Fruit fly (Drosophila melanogaster): ENCODE data around the gene Cpr76Bd.

The Cpr76Bd gene

DNA sequence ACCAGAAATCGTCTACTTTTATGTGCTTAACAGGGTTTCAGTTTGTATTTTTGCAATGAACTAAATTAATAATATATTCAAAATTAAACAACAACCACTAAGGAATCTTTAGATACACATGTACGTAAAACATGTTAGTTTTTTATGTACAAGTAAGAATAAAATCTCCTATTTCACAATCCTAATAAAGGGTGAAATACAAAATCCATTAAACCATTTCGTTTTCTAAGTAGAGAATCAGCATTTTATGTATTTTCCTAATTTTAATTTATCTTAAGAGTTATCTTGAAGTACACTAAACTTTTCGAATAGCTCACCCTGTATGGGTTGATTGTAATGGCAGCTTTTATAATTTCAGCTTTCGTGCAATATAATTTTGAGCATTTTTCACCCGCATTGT lies 29.2 kb downstream of the Cpr76Bd start (continued):
- no peak for TF ChIP-seq Poxn (GFP tag; IDR thresholded peaks at IDR 0.05)
- no peak for TF ChIP-seq CG1792 (GFP tag; optimal IDR thresholded peaks at IDR 0.05)
- TF ChIP-seq pb (GFP tag; optimal IDR thresholded peaks at IDR 0.05) = no peak
- TF ChIP-seq CG17385 (GFP tag; optimal IDR thresholded peaks at IDR 0.05) = peak; percentile 6
- no peak for TF ChIP-seq hb (GFP tag; IDR thresholded peaks at IDR 0.05; ENCODE audit: partially characterized antibody)
- no peak for TF ChIP-seq bigmax (GFP tag; optimal IDR thresholded peaks at IDR 0.05)
- no peak for TF ChIP-seq CG17612 (GFP tag; IDR thresholded peaks at IDR 0.05)
- no peak for TF ChIP-seq E2f1 (GFP tag; IDR thresholded peaks at IDR 0.05)
- TF ChIP-seq CG7556 (GFP tag; optimal IDR thresholded peaks at IDR 0.05) = peak; percentile 39
- no peak for TF ChIP-seq Dref (GFP tag; IDR thresholded peaks at IDR 0.05)
- TF ChIP-seq CG14860 (GFP tag; IDR thresholded peaks at IDR 0.05; ENCODE audit: partially characterized antibody) = no peak
- TF ChIP-seq CG6683 (GFP tag; optimal IDR thresholded peaks at IDR 0.05) = no peak
- no peak for TF ChIP-seq CG1233 (GFP tag; optimal IDR thresholded peaks at IDR 0.05)
- TF ChIP-seq CG10267 (tag; optimal IDR thresholded peaks at IDR 0.05) = peak; percentile 0
- no peak for TF ChIP-seq CG1603 (tag; optimal IDR thresholded peaks at IDR 0.05)
- no peak for TF ChIP-seq CG12299 (tag; optimal IDR thresholded peaks at IDR 0.05)
- no peak for TF ChIP-seq CG9876 (GFP tag; optimal IDR thresholded peaks at IDR 0.05)
- no peak for TF ChIP-seq ash1 (GFP tag; optimal IDR thresholded peaks at IDR 0.05)
- peak; percentile 38 for TF ChIP-seq Sox102F (GFP tag; optimal IDR thresholded peaks at IDR 0.05)
- no peak for TF ChIP-seq CG14441 (GFP tag; IDR thresholded peaks at IDR 0.05)
- no peak for TF ChIP-seq CG18476 (GFP tag; optimal IDR thresholded peaks at IDR 0.05)
- no peak for TF ChIP-seq pita (GFP tag; optimal IDR thresholded peaks at IDR 0.05)
- no peak for TF ChIP-seq cas (GFP tag; IDR thresholded peaks at IDR 0.05)
- TF ChIP-seq CG1832 (GFP tag; optimal IDR thresholded peaks at IDR 0.05) = no peak
- TF ChIP-seq CG8944 (GFP tag; optimal IDR thresholded peaks at IDR 0.05) = no peak
- no peak for TF ChIP-seq nom (GFP tag; optimal IDR thresholded peaks at IDR 0.05)
- no peak for TF ChIP-seq CG17802 (tag; optimal IDR thresholded peaks at IDR 0.05)
- no peak for TF ChIP-seq Sry-β (GFP tag; optimal IDR thresholded peaks at IDR 0.05)
- no peak for TF ChIP-seq dm (GFP tag; optimal IDR thresholded peaks at IDR 0.05)
- no peak for TF ChIP-seq Gsc (GFP tag; IDR thresholded peaks at IDR 0.05)
- no peak for TF ChIP-seq luna (GFP tag; optimal IDR thresholded peaks at IDR 0.05)
- no peak for TF ChIP-seq ase (GFP tag; IDR thresholded peaks at IDR 0.05)
- no peak for TF ChIP-seq amos (GFP tag; IDR thresholded peaks at IDR 0.05; ENCODE audit: partially characterized antibody)
- TF ChIP-seq Xrp1 (GFP tag; IDR thresholded peaks at IDR 0.05) = no peak
- no peak for TF ChIP-seq ci (GFP tag; IDR thresholded peaks at IDR 0.05)
- no peak for TF ChIP-seq Nf-YA (GFP tag; IDR thresholded peaks at IDR 0.05)
- TF ChIP-seq wek (GFP tag; optimal IDR thresholded peaks at IDR 0.05) = no peak
- no peak for TF ChIP-seq CG42726 (GFP tag; IDR thresholded peaks at IDR 0.05; ENCODE audit: partially characterized antibody)
- TF ChIP-seq Dbx (GFP tag; IDR thresholded peaks at IDR 0.05) = no peak
- no peak for TF ChIP-seq CG31224 (GFP tag; IDR thresholded peaks at IDR 0.05)
- no peak for TF ChIP-seq CG3163 (GFP tag; optimal IDR thresholded peaks at IDR 0.05)
- peak; percentile 30 for TF ChIP-seq CG7839 (tag; optimal IDR thresholded peaks at IDR 0.05)
- peak; percentile 16 for TF ChIP-seq D19B (GFP tag; optimal IDR thresholded peaks at IDR 0.05)
- peak; percentile 72 for TF ChIP-seq gem (tag; optimal IDR thresholded peaks at IDR 0.05)
- no peak for TF ChIP-seq disco-r (GFP tag; optimal IDR thresholded peaks at IDR 0.05)
- TF ChIP-seq Ets65A (GFP tag) = no peak
- TF ChIP-seq CG15269 (tag; optimal IDR thresholded peaks at IDR 0.05) = peak; percentile 25
- no peak for TF ChIP-seq dati (GFP tag; IDR thresholded peaks at IDR 0.05)
- no peak for TF ChIP-seq Opbp (GFP tag; IDR thresholded peaks at IDR 0.05; ENCODE audit: partially characterized antibody)
- no peak for TF ChIP-seq CG17328 (GFP tag; IDR thresholded peaks at IDR 0.05)
- TF ChIP-seq CG6654 (GFP tag; optimal IDR thresholded peaks at IDR 0.05) = no peak
- TF ChIP-seq CrebB (tag; optimal IDR thresholded peaks at IDR 0.05) = no peak
